Worm (Caenorhabditis elegans) whole organism, early embryonic: Measurements from ENCODE around the gene F15E6.10.

Experiments
- B0310.2 ChIP-seq: sonication (generic microtip); optimal IDR thresholded peaks from 2 replicates; lab custom pipeline; 2016; ENCODE audit warnings: mild to moderate bottlenecking, missing genetic modification characterization, missing compliant biosample characterization
- F13C5.2 ChIP-seq: sonication (generic microtip); optimal IDR thresholded peaks from 2 replicates; lab custom pipeline; 2017; ENCODE audit warnings: mild to moderate bottlenecking, missing genetic modification characterization, inconsistent platforms, missing compliant biosample characterization
- ama-1 ChIP-seq: fragments of 150-350 bp; optimal IDR thresholded peaks from 2 replicates; lab custom pipeline; 2014
- ceh-13 ChIP-seq: fragments of 200-800 bp; sonication (Bioruptor generic); optimal IDR thresholded peaks from 2 replicates; lab custom pipeline; 2018; ENCODE audit warnings: mild to moderate bottlenecking, missing genetic modification characterization, missing compliant biosample characterization
- ceh-36 ChIP-seq: sonication (generic microtip); optimal IDR thresholded peaks from 2 replicates; lab custom pipeline; 2016; ENCODE audit warnings: missing genetic modification characterization, inconsistent platforms, missing compliant biosample characterization
- flt-1 ChIP-seq: fragments of 200-800 bp; sonication (Bioruptor generic); IDR thresholded peaks from 2 replicates; pipeline ENCODE4 v1.3.6; 2022; ENCODE audit warnings: missing genetic modification characterization, missing compliant biosample characterization
- hmbx-1 ChIP-seq: sonication (generic microtip); optimal IDR thresholded peaks from 2 replicates; lab custom pipeline; 2016; ENCODE audit warnings: mild to moderate bottlenecking, missing genetic modification characterization, missing compliant biosample characterization
- hmg-4 ChIP-seq: fragments of 200-800 bp; sonication (Bioruptor generic); optimal IDR thresholded peaks from 2 replicates; lab custom pipeline; 2018; ENCODE audit warnings: mild to moderate bottlenecking, missing genetic modification characterization, missing compliant biosample characterization
- hnd-1 ChIP-seq: sonication (generic microtip); optimal IDR thresholded peaks from 2 replicates; lab custom pipeline; 2016; ENCODE audit warnings: missing genetic modification characterization, missing compliant biosample characterization
- pes-1 ChIP-seq: fragments of 200-800 bp; sonication (Bioruptor generic); IDR thresholded peaks from 2 replicates; pipeline ENCODE4 v1.3.6; 2022; ENCODE audit warnings: missing genetic modification reagents, missing genetic modification characterization, missing compliant biosample characterization
- scrt-1 ChIP-seq: fragments of 200-800 bp; sonication (Bioruptor generic); IDR thresholded peaks from 2 replicates; pipeline ENCODE4 v1.3.6; 2022; ENCODE audit warnings: missing genetic modification characterization, missing compliant biosample characterization
- sea-1 ChIP-seq: fragments of 200-800 bp; sonication (Bioruptor generic); conservative IDR thresholded peaks from 2 replicates; pipeline ENCODE4 v1.3.6; 2022; ENCODE audit warnings: missing genetic modification characterization, missing compliant biosample characterization
- tbx-11 ChIP-seq: fragments of 200-800 bp; sonication (Bioruptor generic); IDR thresholded peaks from 2 replicates; pipeline ENCODE4 v1.3.6; 2022; ENCODE audit warnings: missing genetic modification characterization, missing compliant biosample characterization
- tra-4 ChIP-seq: sonication (generic microtip); optimal IDR thresholded peaks from 2 replicates; lab custom pipeline; 2017; ENCODE audit warnings: missing genetic modification characterization, missing compliant biosample characterization

ce11 chrIV:4338217-4338616, 45.5 kb downstream of the F15E6.10 start:
- no peak for TF ChIP-seq hmg-4
- no peak for TF ChIP-seq ama-1 (lab: Kevin White, UChicago)
- TF ChIP-seq flt-1 = no peak
- TF ChIP-seq hnd-1 = no peak
- no peak for TF ChIP-seq hmbx-1 (tag; lab: Kevin White, UChicago)
- no peak for TF ChIP-seq ceh-13 (GFP tag; lab: Kevin White, UChicago)
- no peak for TF ChIP-seq tra-4 (tag; lab: Kevin White, UChicago)
- no peak for TF ChIP-seq F13C5.2
- TF ChIP-seq sea-1 (GFP tag; lab: Robert Waterston, UW) = no peak
- no peak for TF ChIP-seq B0310.2 (tag; lab: Kevin White, UChicago)
- TF ChIP-seq pes-1 (GFP tag; lab: Robert Waterston, UW) = no peak
- TF ChIP-seq tbx-11 (GFP tag; lab: Robert Waterston, UW) = no peak
- TF ChIP-seq ceh-36 (tag; lab: Kevin White, UChicago) = no peak
- TF ChIP-seq scrt-1 (GFP tag; lab: Robert Waterston, UW) = no peak
